Worm (Caenorhabditis elegans) whole organism, L3 larva: ENCODE measurements around the gene F53F8.4.
A peak's percentile ranks its signal among the peaks of the same experiment; 100 is the strongest.

ENCODE experiments used
- R02D3.7 ChIP-seq: fragments of 150-350 bp; optimal IDR thresholded peaks from 2 replicates; lab custom pipeline; 2014; ENCODE audit warnings: missing biosample characterization, missing genetic modification characterization
- ZK546.5 ChIP-seq: sonication (generic microtip); optimal IDR thresholded peaks from 2 replicates; lab custom pipeline; 2017; ENCODE audit warnings: missing biosample characterization, missing genetic modification characterization
- aly-2 ChIP-seq: fragments of 150-350 bp; optimal IDR thresholded peaks from 2 replicates; lab custom pipeline; 2014; ENCODE audit warnings: missing biosample characterization, missing genetic modification characterization
- ama-1 ChIP-seq: fragments of 150-350 bp; optimal IDR thresholded peaks from 2 replicates; lab custom pipeline; 2018
- ceh-16 ChIP-seq: sonication (generic microtip); optimal IDR thresholded peaks from 2 replicates; lab custom pipeline; 2017; ENCODE audit warnings: missing biosample characterization, missing genetic modification characterization
- ceh-28 ChIP-seq: fragments of 150-350 bp; optimal IDR thresholded peaks from 2 replicates; lab custom pipeline; 2014; ENCODE audit warnings: missing biosample characterization, missing genetic modification reagents, missing genetic modification characterization
- ceh-82 ChIP-seq: fragments of 150-350 bp; optimal IDR thresholded peaks from 2 replicates; lab custom pipeline; 2014; ENCODE audit warnings: missing biosample characterization, missing genetic modification characterization
- ceh-9 ChIP-seq: sonication (generic microtip); optimal IDR thresholded peaks from 2 replicates; lab custom pipeline; 2018; ENCODE audit warnings: missing biosample characterization, missing genetic modification characterization
- daf-12 ChIP-seq: fragments of 150-350 bp; optimal IDR thresholded peaks from 2 replicates; lab custom pipeline; 2014; ENCODE audit warnings: missing biosample characterization, missing genetic modification reagents, missing genetic modification characterization
- egl-27 ChIP-seq: sonication (generic microtip); optimal IDR thresholded peaks from 4 replicates; lab custom pipeline; 2017; ENCODE audit warnings: missing biosample characterization, missing genetic modification reagents, missing genetic modification characterization
- egl-5 ChIP-seq: fragments of 150-350 bp; optimal IDR thresholded peaks from 2 replicates; lab custom pipeline; 2017; ENCODE audit warnings: missing biosample characterization, missing genetic modification reagents, missing genetic modification characterization, inconsistent platforms
- elt-1 ChIP-seq: fragments of 150-350 bp; optimal IDR thresholded peaks from 2 replicates; lab custom pipeline; 2014; ENCODE audit warnings: missing biosample characterization, missing genetic modification characterization
- elt-2 ChIP-seq: sonication (generic microtip); optimal IDR thresholded peaks from 2 replicates; lab custom pipeline; 2016; ENCODE audit warnings: missing genetic modification reagents, mild to moderate bottlenecking, missing genetic modification characterization, missing compliant biosample characterization
- elt-3 ChIP-seq, 3 experiments: fragments of 150-350 bp in 1 of 3; sonication (generic microtip) in 2 of 3; optimal IDR thresholded peaks; 2 replicates in 2 of 3; 4 replicates in 1 of 3; lab custom pipeline; 2014 to 2017; ENCODE audit warnings: missing biosample characterization in 3 of 3, missing genetic modification characterization in 3 of 3
- eor-1 ChIP-seq, 2 experiments: fragments of 150-350 bp; optimal IDR thresholded peaks; 2 replicates each; lab custom pipeline; 2014 to 2018; ENCODE audit warnings: missing biosample characterization in 2 of 2, missing genetic modification characterization in 2 of 2
- fkh-10 ChIP-seq: sonication (generic microtip); optimal IDR thresholded peaks from 2 replicates; lab custom pipeline; 2017; ENCODE audit warnings: missing biosample characterization, missing genetic modification reagents, missing genetic modification characterization
- fkh-2 ChIP-seq: fragments of 150-350 bp; optimal IDR thresholded peaks from 2 replicates; lab custom pipeline; 2014; ENCODE audit warnings: missing biosample characterization, missing genetic modification reagents, missing genetic modification characterization
- fos-1 ChIP-seq: fragments of 150-350 bp; optimal IDR thresholded peaks from 2 replicates; lab custom pipeline; 2014; ENCODE audit warnings: missing biosample characterization, missing genetic modification characterization
- hmg-11 ChIP-seq: sonication (generic microtip); optimal IDR thresholded peaks from 2 replicates; lab custom pipeline; 2016; ENCODE audit warnings: missing genetic modification characterization, missing compliant biosample characterization
- jun-1 ChIP-seq: fragments of 150-350 bp; optimal IDR thresholded peaks from 2 replicates; lab custom pipeline; 2014; ENCODE audit warnings: missing biosample characterization, missing genetic modification reagents, missing genetic modification characterization
- lin-15B ChIP-seq: fragments of 150-350 bp; optimal IDR thresholded peaks from 2 replicates; lab custom pipeline; 2014; ENCODE audit warnings: missing biosample characterization, missing genetic modification characterization
- lin-39 ChIP-seq: fragments of 150-350 bp; optimal IDR thresholded peaks from 2 replicates; lab custom pipeline; 2018; ENCODE audit warnings: missing biosample characterization, missing genetic modification reagents, missing genetic modification characterization
- lsy-12 ChIP-seq: sonication (generic microtip); optimal IDR thresholded peaks from 2 replicates; lab custom pipeline; 2016; ENCODE audit warnings: mild to moderate bottlenecking, missing genetic modification characterization, missing compliant biosample characterization
- mdl-1 ChIP-seq: fragments of 150-350 bp; optimal IDR thresholded peaks from 2 replicates; lab custom pipeline; 2014; ENCODE audit warnings: missing biosample characterization, missing genetic modification characterization
- mml-1 ChIP-seq: fragments of 150-350 bp; sonication (generic microtip); optimal IDR thresholded peaks from 3 replicates; lab custom pipeline; 2014; ENCODE audit warnings: missing biosample characterization, missing genetic modification characterization
- nfya-1 ChIP-seq: sonication (generic microtip); optimal IDR thresholded peaks from 2 replicates; lab custom pipeline; 2017; ENCODE audit warnings: missing genetic modification characterization, mild to moderate bottlenecking, missing compliant biosample characterization, antibody characterized with exemption, moderate library complexity; ENCODE audit not compliant: insufficient read depth
- nhr-11 ChIP-seq: fragments of 150-350 bp; optimal IDR thresholded peaks from 2 replicates; lab custom pipeline; 2014; ENCODE audit warnings: missing biosample characterization, missing genetic modification characterization
- nhr-12 ChIP-seq: fragments of 150-350 bp; optimal IDR thresholded peaks from 2 replicates; lab custom pipeline; 2014; ENCODE audit warnings: missing biosample characterization, missing genetic modification characterization
- nhr-23 ChIP-seq: fragments of 150-350 bp; optimal IDR thresholded peaks from 2 replicates; lab custom pipeline; 2014; ENCODE audit warnings: missing biosample characterization, missing genetic modification reagents, missing genetic modification characterization
- nhr-237 ChIP-seq: fragments of 150-350 bp; optimal IDR thresholded peaks from 2 replicates; lab custom pipeline; 2014; ENCODE audit warnings: missing biosample characterization, missing genetic modification characterization
- nhr-25 ChIP-seq: sonication (generic microtip); optimal IDR thresholded peaks from 2 replicates; lab custom pipeline; 2017; ENCODE audit warnings: missing biosample characterization, missing genetic modification characterization
- nhr-28 ChIP-seq: fragments of 150-350 bp; optimal IDR thresholded peaks from 2 replicates; lab custom pipeline; 2014; ENCODE audit warnings: missing biosample characterization, missing genetic modification characterization
- nhr-43 ChIP-seq: sonication (generic microtip); optimal IDR thresholded peaks from 2 replicates; lab custom pipeline; 2016; ENCODE audit warnings: mild to moderate bottlenecking, missing genetic modification characterization, missing compliant biosample characterization; ENCODE audit not compliant: poor library complexity, severe bottlenecking
- nhr-67 ChIP-seq: fragments of 150-350 bp; optimal IDR thresholded peaks from 2 replicates; lab custom pipeline; 2014; ENCODE audit warnings: missing biosample characterization, missing genetic modification characterization
- nhr-76 ChIP-seq: fragments of 150-350 bp; sonication (generic microtip); optimal IDR thresholded peaks from 5 replicates; lab custom pipeline; 2014; ENCODE audit warnings: missing biosample characterization, missing genetic modification characterization
- nhr-77 ChIP-seq: fragments of 150-350 bp; optimal IDR thresholded peaks from 2 replicates; lab custom pipeline; 2014; ENCODE audit warnings: missing biosample characterization, missing genetic modification characterization
- pha-4 ChIP-seq: fragments of 150-350 bp; optimal IDR thresholded peaks from 2 replicates; lab custom pipeline; 2014; ENCODE audit warnings: missing biosample characterization, missing genetic modification reagents, missing genetic modification characterization
- pqm-1 ChIP-seq: fragments of 150-350 bp; optimal IDR thresholded peaks from 2 replicates; lab custom pipeline; 2017; ENCODE audit warnings: missing biosample characterization, missing genetic modification characterization, inconsistent platforms
- sea-2 ChIP-seq: fragments of 150-350 bp; sonication (generic microtip); optimal IDR thresholded peaks from 4 replicates; lab custom pipeline; 2014; ENCODE audit warnings: missing biosample characterization, missing genetic modification reagents, missing genetic modification characterization
- skn-1 ChIP-seq: fragments of 150-350 bp; optimal IDR thresholded peaks from 2 replicates; lab custom pipeline; 2014; ENCODE audit warnings: missing biosample characterization, missing genetic modification characterization
- snpc-4 ChIP-seq: fragments of 150-350 bp; optimal IDR thresholded peaks from 2 replicates; lab custom pipeline; 2014; ENCODE audit warnings: missing biosample characterization, missing genetic modification characterization
- tbx-2 ChIP-seq: sonication (generic microtip); optimal IDR thresholded peaks from 2 replicates; lab custom pipeline; 2016; ENCODE audit warnings: mild to moderate bottlenecking, missing genetic modification characterization, missing compliant biosample characterization
- unc-39 ChIP-seq: sonication (generic microtip); optimal IDR thresholded peaks from 4 replicates; lab custom pipeline; 2017; ENCODE audit warnings: missing biosample characterization, missing genetic modification characterization
- unc-62 ChIP-seq: fragments of 150-350 bp; sonication (generic microtip); optimal IDR thresholded peaks from 4 replicates; lab custom pipeline; 2014; ENCODE audit warnings: missing biosample characterization, missing genetic modification reagents, missing genetic modification characterization
- zag-1 ChIP-seq: fragments of 150-350 bp; optimal IDR thresholded peaks from 2 replicates; lab custom pipeline; 2014; ENCODE audit warnings: missing biosample characterization, missing genetic modification characterization
- ztf-11 ChIP-seq: fragments of 150-350 bp; optimal IDR thresholded peaks from 2 replicates; lab custom pipeline; 2014; ENCODE audit warnings: missing biosample characterization, missing genetic modification characterization
- ztf-4 ChIP-seq: fragments of 150-350 bp; optimal IDR thresholded peaks from 2 replicates; lab custom pipeline; 2014; ENCODE audit warnings: missing biosample characterization, missing genetic modification characterization

Gene F53F8.4

DNA sequence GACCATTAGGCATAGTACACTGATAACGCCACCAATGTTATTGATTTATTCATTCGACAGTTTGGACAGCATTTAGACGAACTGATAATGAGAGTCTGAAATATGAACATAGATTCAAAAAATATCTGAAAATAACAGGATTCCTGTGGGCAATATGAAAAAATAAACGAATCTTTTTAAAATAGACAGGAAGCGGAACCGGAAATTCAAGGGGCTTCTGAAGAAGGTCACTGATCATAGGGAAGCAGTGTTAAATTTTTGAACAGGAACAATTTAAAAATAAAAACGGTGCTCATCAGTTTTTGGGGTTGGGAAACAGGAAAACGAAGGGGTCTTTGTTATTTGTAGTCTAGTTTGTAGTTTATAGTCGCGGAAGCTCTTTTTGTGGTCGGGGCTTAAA is 6.8 kb upstream of the F53F8.4 start, which contains the start of gene F53F8.7:
TSS of gene F53F8.7 (minus strand) at position 101 of the 400 bp plus-strand sequence.
- no peak for TF ChIP-seq nhr-43 (tag; lab: Kevin White, UChicago)
- no peak for TF ChIP-seq nhr-25 (tag; lab: Kevin White, UChicago)
- no peak for TF ChIP-seq R02D3.7 (tag; lab: Kevin White, UChicago)
- no peak for TF ChIP-seq skn-1
- no peak for TF ChIP-seq nhr-23
- no peak for TF ChIP-seq pqm-1 (tag; lab: Kevin White, UChicago)
- no peak for TF ChIP-seq nhr-12 (tag; lab: Kevin White, UChicago)
- TF ChIP-seq ceh-16 (tag; lab: Kevin White, UChicago): no peak
- no peak for TF ChIP-seq egl-5 (tag; lab: Kevin White, UChicago)
- no peak for TF ChIP-seq sea-2 (GFP tag; lab: Kevin White, UChicago)
- TF ChIP-seq nhr-67 (tag; lab: Kevin White, UChicago): no peak
- no peak for TF ChIP-seq lin-15B (tag; lab: Kevin White, UChicago)
- no peak for TF ChIP-seq nhr-28 (tag; lab: Kevin White, UChicago)
- no peak for TF ChIP-seq fkh-10 (GFP tag; lab: Kevin White, UChicago)

DNA sequence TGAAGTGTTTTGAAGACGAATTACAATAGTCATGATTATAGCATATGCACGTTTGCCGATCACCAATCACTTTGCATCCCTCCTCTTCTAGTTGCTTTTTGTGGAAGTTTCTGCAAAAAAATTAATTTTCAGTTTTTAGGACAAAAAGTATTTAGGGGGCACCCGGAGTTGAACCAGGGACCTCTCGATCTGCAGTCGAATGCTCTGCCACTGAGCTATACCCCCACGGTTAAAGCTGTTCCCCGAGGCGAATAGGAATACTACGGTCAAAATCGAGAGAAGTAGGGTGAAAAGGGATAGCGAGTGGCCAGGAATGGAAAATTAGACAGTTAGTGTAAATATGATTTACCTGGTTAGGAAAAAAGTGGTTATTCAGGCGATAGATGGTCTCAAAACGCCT is 2.5 kb upstream of the F53F8.4 start:
- TF ChIP-seq ZK546.5 (tag; lab: Kevin White, UChicago) (no peak), nhr-76 (tag; lab: Kevin White, UChicago) (no peak), eor-1 (tag; optimal IDR thresholded peaks at IDR 0.05; lab: Kevin White, UChicago) (no peak), tbx-2 (tag; lab: Kevin White, UChicago) (peak; percentile 40), unc-39 (tag; lab: Kevin White, UChicago) (no peak), lsy-12 (peak; percentile 37), fkh-2 (tag; lab: Kevin White, UChicago) (no peak), ztf-4 (peak; percentile 38), mml-1 (tag; lab: Kevin White, UChicago) (no peak), lin-39 (tag; lab: Kevin White, UChicago) (no peak), nhr-23 (peak; percentile 36), R02D3.7 (tag; lab: Kevin White, UChicago) (no peak), jun-1 (tag; lab: Kevin White, UChicago) (peak; percentile 19), ztf-11 (tag; lab: Kevin White, UChicago) (no peak), nhr-77 (tag; lab: Kevin White, UChicago) (no peak), ceh-16 (tag; lab: Kevin White, UChicago) (no peak), aly-2 (tag; lab: Kevin White, UChicago) (no peak), nhr-67 (tag; lab: Kevin White, UChicago) (no peak), sea-2 (GFP tag; lab: Kevin White, UChicago) (no peak), ceh-9 (tag; lab: Kevin White, UChicago) (no peak), elt-3 (tag; optimal IDR thresholded peaks at IDR 0.05; lab: Kevin White, UChicago) (no peak), nhr-237 (tag; lab: Kevin White, UChicago) (no peak), daf-12 (no peak), fos-1 (tag; lab: Kevin White, UChicago) (no peak), ama-1 (lab: Kevin White, UChicago) (no peak), egl-27 (no peak), elt-1 (tag; lab: Kevin White, UChicago) (no peak), unc-62 (GFP tag; lab: Kevin White, UChicago) (no peak), skn-1 (no peak), nfya-1 (tag; lab: Kevin White, UChicago) (peak; percentile 37), hmg-11 (tag; lab: Kevin White, UChicago) (peak; percentile 72), ceh-28 (tag; lab: Kevin White, UChicago) (no peak), ceh-82 (no peak), nhr-25 (tag; lab: Kevin White, UChicago) (no peak), lin-15B (tag; lab: Kevin White, UChicago) (peak; percentile 25), zag-1 (tag; lab: Kevin White, UChicago) (no peak), nhr-12 (tag; lab: Kevin White, UChicago) (no peak), egl-5 (tag; lab: Kevin White, UChicago) (no peak), mdl-1 (tag; lab: Kevin White, UChicago) (no peak), pqm-1 (tag; lab: Kevin White, UChicago) (no peak), nhr-28 (tag; lab: Kevin White, UChicago) (no peak), fkh-10 (GFP tag; lab: Kevin White, UChicago) (no peak), nhr-11 (no peak), pha-4 (no peak), nhr-43 (tag; lab: Kevin White, UChicago) (no peak), elt-2 (tag; lab: Kevin White, UChicago) (peak; percentile 13), snpc-4 (no peak)
